Worm (Caenorhabditis elegans) whole organism, L4 larva: ENCODE data around the gene R01H10.4.

ENCODE experiments used
- F26F4.8 ChIP-seq: fragments of 200-800 bp; sonication (Bioruptor generic); conservative IDR thresholded peaks from 2 replicates; pipeline ENCODE4 v1.3.6; 2022; ENCODE audit warnings: missing genetic modification characterization, missing compliant biosample characterization
- R02D3.7 ChIP-seq: fragments of 150-350 bp; sonication (generic microtip); optimal IDR thresholded peaks from 3 replicates; lab custom pipeline; 2014; ENCODE audit warnings: missing biosample characterization, missing genetic modification characterization
- Y5F2A.4 ChIP-seq: fragments of 200-800 bp; sonication (Bioruptor generic); optimal IDR thresholded peaks from 2 replicates; lab custom pipeline; 2018; ENCODE audit warnings: mild to moderate bottlenecking, missing genetic modification characterization, missing compliant biosample characterization
- ZK337.2 ChIP-seq: fragments of 200-800 bp; sonication (Bioruptor generic); IDR thresholded peaks from 2 replicates; pipeline ENCODE4 v1.3.6; 2022; ENCODE audit warnings: missing genetic modification reagents, missing genetic modification characterization, missing compliant biosample characterization
- ZK546.5 ChIP-seq, 2 experiments: sonication (generic microtip); optimal IDR thresholded peaks; 2 replicates each; lab custom pipeline; 2017; ENCODE audit warnings: missing biosample characterization in 2 of 2, missing genetic modification characterization in 2 of 2
- ama-1 ChIP-seq: fragments of 150-350 bp; optimal IDR thresholded peaks from 2 replicates; lab custom pipeline; 2014; ENCODE audit warnings: inconsistent platforms, mixed read lengths
- arid-1 ChIP-seq: fragments of 200-800 bp; sonication (Bioruptor generic); conservative IDR thresholded peaks from 2 replicates; pipeline ENCODE4 v1.3.6; 2022; ENCODE audit warnings: missing genetic modification reagents, missing genetic modification characterization, missing compliant biosample characterization
- ceh-20 ChIP-seq: fragments of 200-800 bp; sonication (Bioruptor generic); IDR thresholded peaks from 2 replicates; pipeline ENCODE4 v1.3.6; 2022; ENCODE audit warnings: missing genetic modification reagents, missing genetic modification characterization, missing compliant biosample characterization
- ceh-28 ChIP-seq: fragments of 150-350 bp; optimal IDR thresholded peaks from 2 replicates; lab custom pipeline; 2014; ENCODE audit warnings: missing biosample characterization, missing genetic modification reagents, missing genetic modification characterization
- ceh-32 ChIP-seq: sonication (generic microtip); optimal IDR thresholded peaks from 2 replicates; lab custom pipeline; 2016; ENCODE audit warnings: mild to moderate bottlenecking, missing genetic modification characterization, missing compliant biosample characterization; ENCODE audit not compliant: poor library complexity
- ces-1 ChIP-seq: fragments of 150-350 bp; sonication (generic microtip); optimal IDR thresholded peaks from 4 replicates; lab custom pipeline; 2014; ENCODE audit warnings: missing biosample characterization, missing genetic modification reagents, missing genetic modification characterization
- ctbp-1 ChIP-seq: fragments of 200-800 bp; sonication (Bioruptor generic); IDR thresholded peaks from 2 replicates; pipeline ENCODE4 v1.3.6; 2022; ENCODE audit warnings: missing genetic modification reagents, missing genetic modification characterization, missing compliant biosample characterization
- dmd-8 ChIP-seq: fragments of 200-800 bp; sonication (Bioruptor generic); IDR thresholded peaks from 2 replicates; pipeline ENCODE4 v1.3.6; 2022; ENCODE audit warnings: missing genetic modification characterization, missing compliant biosample characterization
- dpl-1 ChIP-seq: fragments of 150-350 bp; optimal IDR thresholded peaks from 2 replicates; lab custom pipeline; 2014; ENCODE audit warnings: missing biosample characterization, missing genetic modification reagents, missing genetic modification characterization
- dve-1 ChIP-seq: sonication (generic microtip); optimal IDR thresholded peaks from 2 replicates; lab custom pipeline; 2017; ENCODE audit warnings: antibody characterized with exemption, mild to moderate bottlenecking, missing genetic modification characterization, missing compliant biosample characterization; ENCODE audit not compliant: insufficient read depth
- egl-27 ChIP-seq: sonication (generic microtip); optimal IDR thresholded peaks from 3 replicates; lab custom pipeline; 2017; ENCODE audit warnings: missing biosample characterization, missing genetic modification reagents, missing genetic modification characterization
- hif-1 ChIP-seq, 2 experiments: sonication (generic microtip); optimal IDR thresholded peaks; 2 replicates each; lab custom pipeline; 2016 to 2017; ENCODE audit warnings: missing compliant biosample characterization in 2 of 2, missing genetic modification characterization in 2 of 2, missing genetic modification reagents in 2 of 2, missing genotype in 2 of 2, mild to moderate bottlenecking in 1 of 2
- hlh-30 ChIP-seq: sonication (generic microtip); optimal IDR thresholded peaks from 2 replicates; lab custom pipeline; 2017; ENCODE audit warnings: antibody characterized with exemption, mild to moderate bottlenecking, missing genetic modification characterization, missing compliant biosample characterization; ENCODE audit not compliant: insufficient read depth
- lin-15B ChIP-seq: fragments of 150-350 bp; sonication (generic microtip); optimal IDR thresholded peaks from 3 replicates; lab custom pipeline; 2014; ENCODE audit warnings: missing biosample characterization, missing genetic modification characterization
- lin-38 ChIP-seq: fragments of 200-800 bp; sonication (Bioruptor generic); IDR thresholded peaks from 2 replicates; pipeline ENCODE4 v1.3.6; 2022; ENCODE audit warnings: missing genetic modification reagents, missing genetic modification characterization, missing compliant biosample characterization
- lin-39 ChIP-seq: fragments of 150-350 bp; optimal IDR thresholded peaks from 2 replicates; lab custom pipeline; 2014; ENCODE audit warnings: missing biosample characterization, missing genetic modification reagents, missing genetic modification characterization
- lir-3 ChIP-seq: sonication (generic microtip); optimal IDR thresholded peaks from 2 replicates; lab custom pipeline; 2016; ENCODE audit warnings: mild to moderate bottlenecking, missing genetic modification characterization, missing compliant biosample characterization
- lsy-2 ChIP-seq, 2 experiments: fragments of 150-350 bp in 1 of 2; sonication (generic microtip) in 1 of 2; optimal IDR thresholded peaks; 2 replicates each; lab custom pipeline; 2014 to 2017; ENCODE audit warnings: missing biosample characterization in 2 of 2, missing genetic modification characterization in 2 of 2
- madf-5 ChIP-seq, 2 experiments: fragments of 200-800 bp; sonication (Bioruptor generic); IDR thresholded peaks; 2 replicates each; pipeline ENCODE4 v1.3.6; 2022; ENCODE audit warnings: missing compliant biosample characterization in 2 of 2, missing genetic modification characterization in 2 of 2
- madf-9 ChIP-seq: fragments of 200-800 bp; sonication (Bioruptor generic); conservative IDR thresholded peaks from 2 replicates; pipeline ENCODE4 v1.3.6; 2022; ENCODE audit warnings: missing genetic modification reagents, missing genetic modification characterization, missing compliant biosample characterization
- mdl-1 ChIP-seq, 2 experiments: fragments of 150-350 bp in 1 of 2; sonication (generic microtip) in 1 of 2; optimal IDR thresholded peaks; 2 replicates each; lab custom pipeline; 2014 to 2017; ENCODE audit warnings: missing biosample characterization in 2 of 2, missing genetic modification characterization in 2 of 2
- nhr-102 ChIP-seq: sonication (generic microtip); optimal IDR thresholded peaks from 2 replicates; lab custom pipeline; 2016; ENCODE audit warnings: mild to moderate bottlenecking, missing genetic modification characterization, moderate library complexity, missing compliant biosample characterization
- pha-4 ChIP-seq, 2 experiments: fragments of 150-350 bp in 1 of 2; fragments of 200-800 bp in 1 of 2; sonication (Bioruptor generic) in 1 of 2; IDR thresholded peaks in 1 of 2; optimal IDR thresholded peaks in 1 of 2; 2 replicates each; pipeline versions ENCODE4 v1.3.6 to Lab custom; 2014 to 2022; ENCODE audit warnings: missing genetic modification characterization in 2 of 2, missing genetic modification reagents in 2 of 2, missing biosample characterization in 1 of 2, missing compliant biosample characterization in 1 of 2
- php-3 ChIP-seq: fragments of 200-800 bp; sonication (Bioruptor generic); IDR thresholded peaks from 2 replicates; pipeline ENCODE4 v1.3.6; 2022; ENCODE audit warnings: missing genetic modification reagents, missing genetic modification characterization, missing compliant biosample characterization
- sdz-12 ChIP-seq: fragments of 200-800 bp; sonication (Bioruptor generic); optimal IDR thresholded peaks from 2 replicates; lab custom pipeline; 2018; ENCODE audit warnings: mild to moderate bottlenecking, missing genetic modification characterization, missing compliant biosample characterization
- skn-1 ChIP-seq: fragments of 150-350 bp; optimal IDR thresholded peaks from 2 replicates; lab custom pipeline; 2014; ENCODE audit warnings: missing biosample characterization, missing genetic modification characterization
- spr-1 ChIP-seq: sonication (generic microtip); optimal IDR thresholded peaks from 2 replicates; lab custom pipeline; 2016; ENCODE audit warnings: mild to moderate bottlenecking, missing genetic modification characterization, missing compliant biosample characterization
- tra-1 ChIP-seq: fragments of 200-800 bp; sonication (Bioruptor generic); IDR thresholded peaks from 2 replicates; pipeline ENCODE4 v1.3.6; 2022; ENCODE audit warnings: missing genetic modification reagents, missing genetic modification characterization, missing compliant biosample characterization
- unc-130 ChIP-seq: sonication (generic microtip); optimal IDR thresholded peaks from 2 replicates; lab custom pipeline; 2016; ENCODE audit warnings: missing genetic modification reagents, missing genetic modification characterization, missing compliant biosample characterization
- unc-39 ChIP-seq: sonication (generic microtip); optimal IDR thresholded peaks from 2 replicates; lab custom pipeline; 2017; ENCODE audit warnings: missing biosample characterization, missing genetic modification characterization
- unc-62 ChIP-seq, 3 experiments: fragments of 150-350 bp in 1 of 3; sonication (generic microtip); optimal IDR thresholded peaks in 2 of 3; peaks in 1 of 3; 1 replicate in 1 of 3; 2 replicates in 2 of 3; lab custom pipeline; 2014 to 2017; ENCODE audit warnings: missing biosample characterization in 3 of 3, missing genetic modification characterization in 3 of 3, missing genetic modification reagents in 3 of 3, missing genotype in 1 of 3
- zip-11 ChIP-seq: fragments of 200-800 bp; sonication (Bioruptor generic); IDR thresholded peaks from 2 replicates; pipeline ENCODE4 v1.3.6; 2022; ENCODE audit warnings: missing genetic modification characterization, missing compliant biosample characterization
- ztf-11 ChIP-seq: fragments of 150-350 bp; optimal IDR thresholded peaks from 2 replicates; lab custom pipeline; 2014; ENCODE audit warnings: missing biosample characterization, missing genetic modification characterization

The R01H10.4 gene

DNA sequence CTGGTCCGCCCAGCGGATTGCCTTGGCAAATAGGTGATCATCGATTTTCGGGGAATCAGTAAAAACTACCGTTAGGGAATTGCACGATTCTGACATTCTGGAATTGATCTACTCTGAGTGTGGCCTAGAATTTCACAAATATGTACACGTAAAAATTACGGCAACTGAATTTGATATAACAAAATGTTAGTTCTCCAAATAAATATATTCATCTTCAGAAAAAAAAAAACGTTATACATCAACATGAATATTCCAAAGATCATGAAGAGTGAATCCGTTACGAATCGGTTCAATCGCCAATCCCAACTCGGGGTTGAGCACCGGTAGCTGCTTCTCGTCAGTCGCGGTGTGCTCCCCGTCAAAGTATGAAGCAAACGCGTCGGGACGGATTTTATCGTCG lies 4.0 kb downstream of the R01H10.4 start, which contains the start of gene rip-1:
Gene rip-1 (minus strand): TSS at position 101 of the 400 bp plus-strand sequence.
- no peak for TF ChIP-seq hif-1 (tag; optimal IDR thresholded peaks at IDR 0.05; lab: Kevin White, UChicago)
- no peak for TF ChIP-seq lin-39
- no peak for TF ChIP-seq madf-9 (GFP tag; lab: Robert Waterston, UW)
- no peak for TF ChIP-seq skn-1 (tag; lab: Kevin White, UChicago)
- TF ChIP-seq nhr-102 (tag; lab: Kevin White, UChicago): no peak
- no peak for TF ChIP-seq F26F4.8
- no peak for TF ChIP-seq ces-1 (GFP tag; lab: Kevin White, UChicago)
- TF ChIP-seq ZK546.5 (tag; optimal IDR thresholded peaks at IDR 0.05; lab: Kevin White, UChicago): no peak
- TF ChIP-seq php-3 (GFP tag; lab: Robert Waterston, UW): no peak
- no peak for TF ChIP-seq sdz-12 (GFP tag; lab: Kevin White, UChicago)
- TF ChIP-seq egl-27 (tag; lab: Kevin White, UChicago): no peak
- TF ChIP-seq dpl-1 (GFP tag; lab: Kevin White, UChicago): no peak
- no peak for TF ChIP-seq pha-4 (GFP tag; IDR thresholded peaks at IDR 0.05; lab: Robert Waterston, UW)
- TF ChIP-seq pha-4 (tag; optimal IDR thresholded peaks at IDR 0.05; lab: Kevin White, UChicago): no peak
- TF ChIP-seq dve-1: no peak
- TF ChIP-seq ceh-20 (GFP tag; lab: Robert Waterston, UW): no peak
- no peak for TF ChIP-seq unc-130 (GFP tag; lab: Kevin White, UChicago)
- no peak for TF ChIP-seq arid-1 (GFP tag; lab: Robert Waterston, UW)
- TF ChIP-seq mdl-1 (tag; optimal IDR thresholded peaks at IDR 0.05; lab: Kevin White, UChicago): no peak
- TF ChIP-seq Y5F2A.4 (GFP tag; lab: Kevin White, UChicago): no peak
- no peak for TF ChIP-seq tra-1 (GFP tag; lab: Robert Waterston, UW)

DNA sequence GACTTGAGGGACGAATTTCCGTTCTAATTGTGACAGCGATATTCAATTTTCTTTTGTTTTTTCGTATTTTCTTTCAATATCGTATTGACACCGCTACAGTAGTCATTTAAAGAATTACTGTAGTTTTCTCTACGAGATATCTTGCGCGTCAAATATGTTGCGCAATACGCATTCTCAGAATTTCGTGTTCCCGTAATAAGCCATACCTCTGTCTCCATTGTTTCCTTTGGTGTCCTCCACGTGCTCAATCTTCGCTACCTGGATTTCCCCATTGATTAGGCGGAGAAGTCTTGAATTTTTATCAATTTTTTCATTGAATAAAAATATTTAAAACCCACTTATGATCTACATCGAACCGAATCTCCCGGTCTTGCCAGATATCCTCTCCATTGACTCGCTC lies 6.6 kb downstream of the R01H10.4 start:
- TF ChIP-seq lin-38 (GFP tag; lab: Robert Waterston, UW) (no peak), egl-27 (tag; lab: Kevin White, UChicago) (no peak), dpl-1 (GFP tag; lab: Kevin White, UChicago) (no peak), R02D3.7 (tag; lab: Kevin White, UChicago) (no peak), lin-15B (no peak), zip-11 (GFP tag; lab: Robert Waterston, UW) (no peak), unc-62 (GFP tag; optimal IDR thresholded peaks at IDR 0.05 in 1 of 2; lab: Kevin White, UChicago) (peak in 1 of 2 experiments; percentile 94), unc-62 (tag; optimal IDR thresholded peaks at IDR 0.05; lab: Kevin White, UChicago) (no peak)

- no peak for TF ChIP-seq ceh-28 (tag; lab: Kevin White, UChicago)
- no peak for TF ChIP-seq hlh-30 (tag; lab: Kevin White, UChicago)
- TF ChIP-seq lir-3 (tag; lab: Kevin White, UChicago): no peak
- no peak for TF ChIP-seq php-3 (GFP tag; lab: Robert Waterston, UW)
- no peak for TF ChIP-seq ama-1
- no peak for TF ChIP-seq lin-39
- no peak for TF ChIP-seq madf-5 (GFP tag; IDR thresholded peaks at IDR 0.05; lab: Robert Waterston, UW)
- no peak for TF ChIP-seq ztf-11
- TF ChIP-seq ces-1 (GFP tag; lab: Kevin White, UChicago): no peak
- TF ChIP-seq lsy-2 (tag; optimal IDR thresholded peaks at IDR 0.05; lab: Kevin White, UChicago): no peak
- no peak for TF ChIP-seq unc-39 (tag; lab: Kevin White, UChicago)
- TF ChIP-seq mdl-1 (tag; optimal IDR thresholded peaks at IDR 0.05; lab: Kevin White, UChicago): no peak
- no peak for TF ChIP-seq ZK337.2 (GFP tag; lab: Robert Waterston, UW)
- no peak for TF ChIP-seq dmd-8 (GFP tag; lab: Robert Waterston, UW)
- no peak for TF ChIP-seq ctbp-1 (GFP tag; lab: Robert Waterston, UW)
- no peak for TF ChIP-seq ceh-32 (tag; lab: Kevin White, UChicago)
- no peak for TF ChIP-seq spr-1 (tag; lab: Kevin White, UChicago)
Observed at ce11 chrIII:10261682-10262081, 7.1 kb downstream of the R01H10.4 start, which contains the start of gene bbs-5. TSS of gene bbs-5 (minus strand) at chrIII:10261782.
